Worm (Caenorhabditis elegans) whole organism, L1 larva: Measurements from ENCODE around the gene glr-4.
A peak's percentile ranks its signal among the peaks of the same experiment; 100 is the strongest.

Source experiments
- C16A3.4 ChIP-seq: fragments of 150-350 bp; optimal IDR thresholded peaks from 2 replicates; lab custom pipeline; 2014; ENCODE audit warnings: missing biosample characterization, missing genetic modification characterization
- F16B12.6 ChIP-seq: fragments of 150-350 bp; optimal IDR thresholded peaks from 2 replicates; lab custom pipeline; 2014; ENCODE audit warnings: missing biosample characterization, missing genetic modification characterization
- Y116A8C.19 ChIP-seq: sonication (generic microtip); optimal IDR thresholded peaks from 2 replicates; lab custom pipeline; 2016; ENCODE audit warnings: missing compliant biosample characterization, missing genetic modification characterization, borderline replicate concordance
- aha-1 ChIP-seq: fragments of 150-350 bp; optimal IDR thresholded peaks from 2 replicates; lab custom pipeline; 2014; ENCODE audit warnings: missing biosample characterization, missing genetic modification characterization
- blmp-1 ChIP-seq: fragments of 150-350 bp; optimal IDR thresholded peaks from 2 replicates; lab custom pipeline; 2014; ENCODE audit warnings: missing biosample characterization, missing genetic modification characterization
- ceh-8 ChIP-seq: fragments of 200-800 bp; sonication (Bioruptor generic); optimal IDR thresholded peaks from 2 replicates; lab custom pipeline; 2018; ENCODE audit warnings: mild to moderate bottlenecking, missing genetic modification characterization, moderate library complexity, missing compliant biosample characterization
- ceh-82 ChIP-seq, 3 experiments: fragments of 150-350 bp in 1 of 3; sonication (generic microtip) in 2 of 3; optimal IDR thresholded peaks; 2 replicates each; lab custom pipeline; 2014 to 2017; ENCODE audit warnings: missing biosample characterization in 3 of 3, missing genetic modification characterization in 3 of 3
- ceh-90 ChIP-seq: sonication (generic microtip); optimal IDR thresholded peaks from 2 replicates; lab custom pipeline; 2016; ENCODE audit warnings: missing genetic modification characterization, missing compliant biosample characterization
- dpl-1 ChIP-seq, 3 experiments: fragments of 150-350 bp in 2 of 3; sonication (generic microtip) in 1 of 3; optimal IDR thresholded peaks; 2 replicates each; lab custom pipeline; 2014 to 2017; ENCODE audit warnings: missing biosample characterization in 3 of 3, missing genetic modification characterization in 3 of 3, missing genetic modification reagents in 3 of 3
- efl-1 ChIP-seq, 4 experiments: fragments of 150-350 bp; optimal IDR thresholded peaks in 3 of 4; peaks in 1 of 4; 1 replicate in 1 of 4; 2 replicates in 3 of 4; lab custom pipeline; 2014; ENCODE audit warnings: missing biosample characterization in 2 of 4, missing genetic modification characterization in 2 of 4, missing genetic modification reagents in 2 of 4
- egl-27 ChIP-seq, 2 experiments: fragments of 150-350 bp in 1 of 2; sonication (generic microtip); optimal IDR thresholded peaks; 3 replicates each; lab custom pipeline; 2017 to 2018; ENCODE audit warnings: missing biosample characterization in 2 of 2, missing genetic modification characterization in 2 of 2, missing genetic modification reagents in 2 of 2
- elt-2 ChIP-seq: sonication (generic microtip); optimal IDR thresholded peaks from 2 replicates; lab custom pipeline; 2016; ENCODE audit warnings: missing genetic modification characterization, mild to moderate bottlenecking, inconsistent platforms, missing compliant biosample characterization, missing genetic modification reagents
- ets-5 ChIP-seq: fragments of 200-800 bp; sonication (Bioruptor generic); IDR thresholded peaks from 2 replicates; pipeline ENCODE4 v1.3.6; 2022; ENCODE audit warnings: missing genetic modification characterization, missing compliant biosample characterization
- fkh-8 ChIP-seq: sonication (generic microtip); optimal IDR thresholded peaks from 2 replicates; lab custom pipeline; 2016; ENCODE audit warnings: mild to moderate bottlenecking, missing genetic modification characterization, missing compliant biosample characterization
- fos-1 ChIP-seq: fragments of 150-350 bp; optimal IDR thresholded peaks from 2 replicates; lab custom pipeline; 2014; ENCODE audit warnings: missing biosample characterization, missing genetic modification characterization
- hlh-17 ChIP-seq: fragments of 200-800 bp; sonication (Bioruptor generic); optimal IDR thresholded peaks from 2 replicates; lab custom pipeline; 2018; ENCODE audit warnings: missing genetic modification characterization, mild to moderate bottlenecking, missing compliant biosample characterization, moderate library complexity, borderline replicate concordance
- hlh-4 ChIP-seq: sonication (generic microtip); optimal IDR thresholded peaks from 2 replicates; lab custom pipeline; 2016; ENCODE audit warnings: mild to moderate bottlenecking, missing genetic modification characterization, missing compliant biosample characterization
- hpl-2 ChIP-seq: fragments of 150-350 bp; optimal IDR thresholded peaks from 2 replicates; lab custom pipeline; 2014; ENCODE audit warnings: missing biosample characterization, missing genetic modification reagents, missing genetic modification characterization
- isw-1 ChIP-seq: fragments of 200-800 bp; sonication (Bioruptor generic); IDR thresholded peaks from 2 replicates; pipeline ENCODE4 v1.3.6; 2022; ENCODE audit warnings: missing genetic modification characterization, missing compliant biosample characterization
- lin-13 ChIP-seq: fragments of 150-350 bp; optimal IDR thresholded peaks from 2 replicates; lab custom pipeline; 2014; ENCODE audit warnings: missing biosample characterization, missing genetic modification reagents, missing genetic modification characterization
- lin-14 ChIP-seq: fragments of 200-800 bp; sonication (Bioruptor generic); optimal IDR thresholded peaks from 2 replicates; lab custom pipeline; 2018; ENCODE audit warnings: mild to moderate bottlenecking, missing genetic modification characterization, moderate library complexity, missing compliant biosample characterization
- lin-15B ChIP-seq: fragments of 150-350 bp; sonication (generic microtip); optimal IDR thresholded peaks from 3 replicates; lab custom pipeline; 2014; ENCODE audit warnings: missing biosample characterization, missing genetic modification characterization
- lin-35 ChIP-seq, 2 experiments: fragments of 150-350 bp; optimal IDR thresholded peaks; 2 replicates each; lab custom pipeline; 2014; ENCODE audit warnings: missing biosample characterization in 2 of 2, missing genetic modification characterization in 2 of 2, missing genetic modification reagents in 2 of 2
- lir-3 ChIP-seq: sonication (generic microtip); optimal IDR thresholded peaks from 2 replicates; lab custom pipeline; 2016; ENCODE audit warnings: mild to moderate bottlenecking, missing genetic modification characterization, moderate library complexity, missing compliant biosample characterization; ENCODE audit not compliant: poor library complexity
- lsy-2 ChIP-seq, 2 experiments: fragments of 150-350 bp; optimal IDR thresholded peaks; 2 replicates each; lab custom pipeline; 2014; ENCODE audit warnings: missing biosample characterization in 2 of 2, missing genetic modification characterization in 2 of 2
- nhr-19 ChIP-seq: fragments of 200-800 bp; sonication (Bioruptor generic); conservative IDR thresholded peaks from 2 replicates; pipeline ENCODE4 v1.3.6; 2022; ENCODE audit warnings: missing genetic modification characterization, missing compliant biosample characterization
- nhr-20 ChIP-seq: sonication (generic microtip); optimal IDR thresholded peaks from 2 replicates; lab custom pipeline; 2016; ENCODE audit warnings: mild to moderate bottlenecking, missing genetic modification characterization, missing compliant biosample characterization
- nhr-47 ChIP-seq: sonication (generic microtip); optimal IDR thresholded peaks from 2 replicates; lab custom pipeline; 2016; ENCODE audit warnings: mild to moderate bottlenecking, missing genetic modification characterization, moderate library complexity, missing compliant biosample characterization
- nhr-71 ChIP-seq: sonication (generic microtip); optimal IDR thresholded peaks from 2 replicates; lab custom pipeline; 2016; ENCODE audit warnings: mild to moderate bottlenecking, missing genetic modification characterization, moderate library complexity, missing compliant biosample characterization
- nhr-90 ChIP-seq: sonication (generic microtip); optimal IDR thresholded peaks from 2 replicates; lab custom pipeline; 2016; ENCODE audit warnings: mild to moderate bottlenecking, missing genetic modification characterization, missing compliant biosample characterization; ENCODE audit not compliant: poor library complexity
- pag-3 ChIP-seq: sonication (generic microtip); optimal IDR thresholded peaks from 2 replicates; lab custom pipeline; 2017; ENCODE audit warnings: missing genetic modification characterization, mild to moderate bottlenecking, missing compliant biosample characterization, antibody characterized with exemption, borderline replicate concordance; ENCODE audit not compliant: insufficient read depth
- pax-3 ChIP-seq: fragments of 200-800 bp; sonication (Bioruptor generic); optimal IDR thresholded peaks from 2 replicates; lab custom pipeline; 2018; ENCODE audit warnings: mild to moderate bottlenecking, missing genetic modification characterization, moderate library complexity, missing compliant biosample characterization
- rnt-1 ChIP-seq: sonication (generic microtip); optimal IDR thresholded peaks from 2 replicates; lab custom pipeline; 2016; ENCODE audit warnings: mild to moderate bottlenecking, missing genetic modification characterization, moderate library complexity, missing compliant biosample characterization
- snpc-4 ChIP-seq: fragments of 150-350 bp; optimal IDR thresholded peaks from 2 replicates; lab custom pipeline; 2014; ENCODE audit warnings: missing biosample characterization, missing genetic modification characterization
- snu-23 ChIP-seq: sonication (generic microtip); optimal IDR thresholded peaks from 2 replicates; lab custom pipeline; 2016; ENCODE audit warnings: missing genetic modification characterization, missing compliant biosample characterization
- sup-37 ChIP-seq: fragments of 200-800 bp; sonication (Bioruptor generic); optimal IDR thresholded peaks from 2 replicates; lab custom pipeline; 2018; ENCODE audit warnings: mild to moderate bottlenecking, missing genetic modification characterization, missing compliant biosample characterization
- unc-62 ChIP-seq: fragments of 150-350 bp; optimal IDR thresholded peaks from 2 replicates; lab custom pipeline; 2014; ENCODE audit warnings: missing biosample characterization, missing genetic modification reagents, missing genetic modification characterization
- unc-86 ChIP-seq: sonication (generic microtip); optimal IDR thresholded peaks from 2 replicates; lab custom pipeline; 2016; ENCODE audit warnings: missing genetic modification characterization, missing compliant biosample characterization
- xbp-1 ChIP-seq: sonication (generic microtip); optimal IDR thresholded peaks from 2 replicates; lab custom pipeline; 2016; ENCODE audit warnings: missing genetic modification characterization, missing compliant biosample characterization

The glr-4 gene

DNA sequence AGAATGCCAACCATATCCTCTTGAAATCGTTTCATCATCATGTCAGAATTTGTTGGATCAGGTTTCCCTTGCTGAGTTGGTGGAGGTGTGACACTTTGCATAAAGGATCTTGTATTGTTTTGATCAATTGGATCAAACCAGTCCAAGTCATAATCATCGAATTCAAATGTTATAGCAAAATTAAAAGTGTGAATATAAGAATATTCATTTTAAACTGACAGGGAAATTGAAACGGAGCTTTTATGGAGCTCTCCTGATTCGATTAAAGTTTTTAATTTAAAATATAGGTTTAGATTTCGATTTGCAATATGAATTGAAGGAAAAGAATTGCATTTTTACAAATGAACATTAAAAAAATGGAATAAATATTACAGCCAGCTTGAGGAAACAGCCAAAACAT is 30.6 kb downstream of the glr-4 start, which contains the start of gene B0228.9:
Gene B0228.9, minus strand, starts transcription at position 101 of the 400 bp plus-strand sequence.
- no peak for TF ChIP-seq F16B12.6
- TF ChIP-seq nhr-90 (tag; lab: Kevin White, UChicago) = no peak
- TF ChIP-seq aha-1 (tag; lab: Kevin White, UChicago) = no peak
- TF ChIP-seq pax-3 (tag; lab: Kevin White, UChicago) = no peak
- TF ChIP-seq snpc-4 (tag; lab: Kevin White, UChicago) = no peak
- TF ChIP-seq lin-15B (tag; lab: Kevin White, UChicago) = no peak
- TF ChIP-seq nhr-19 = no peak
- no peak for TF ChIP-seq egl-27 (tag; optimal IDR thresholded peaks at IDR 0.05; lab: Kevin White, UChicago)
- TF ChIP-seq rnt-1 (tag; lab: Kevin White, UChicago) = no peak

DNA sequence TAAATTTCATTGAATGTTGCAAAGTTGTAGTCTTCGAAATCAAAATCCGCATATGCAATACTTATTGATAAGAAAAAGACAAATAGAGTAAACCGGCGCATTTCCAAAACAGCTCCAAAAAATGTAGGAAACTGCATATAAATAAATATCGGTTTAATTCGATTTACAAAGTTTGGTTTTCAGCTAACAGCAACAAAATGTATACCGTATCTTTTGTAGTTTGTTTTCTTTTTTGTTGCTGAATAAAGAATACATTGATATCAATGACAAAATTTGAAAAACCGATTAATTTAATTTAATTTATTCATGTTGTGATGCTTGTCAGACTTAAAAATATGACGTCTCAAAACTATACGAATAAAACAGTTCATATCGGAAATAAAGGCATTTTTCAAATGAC is 32.7 kb downstream of the glr-4 start, which contains the start of gene B0228.8:
Gene B0228.8, minus strand, starts transcription at position 101 of the 400 bp plus-strand sequence.
- no peak for TF ChIP-seq pag-3 (tag; lab: Kevin White, UChicago)
- no peak for TF ChIP-seq hlh-4 (tag; lab: Kevin White, UChicago)
- TF ChIP-seq ceh-90 (tag; lab: Kevin White, UChicago) = no peak
- TF ChIP-seq ets-5 (GFP tag; lab: Robert Waterston, UW) = no peak
- TF ChIP-seq nhr-20 (tag; lab: Kevin White, UChicago) = no peak
- no peak for TF ChIP-seq fos-1 (tag; lab: Kevin White, UChicago)
- no peak for TF ChIP-seq Y116A8C.19 (tag; lab: Kevin White, UChicago)
- no peak for TF ChIP-seq blmp-1
- no peak for TF ChIP-seq unc-86 (tag; lab: Kevin White, UChicago)
- TF ChIP-seq isw-1 (GFP tag; lab: Robert Waterston, UW) = no peak
- TF ChIP-seq C16A3.4 = no peak
- no peak for TF ChIP-seq hlh-17 (GFP tag; lab: Kevin White, UChicago)
- TF ChIP-seq hpl-2 = no peak
- no peak for TF ChIP-seq ceh-82 (tag; optimal IDR thresholded peaks at IDR 0.05; lab: Kevin White, UChicago)
- TF ChIP-seq rnt-1 (tag; lab: Kevin White, UChicago) = no peak
- TF ChIP-seq lir-3 (tag; lab: Kevin White, UChicago) = no peak
- no peak for TF ChIP-seq fkh-8 (tag; lab: Kevin White, UChicago)
- no peak for TF ChIP-seq lin-13 (GFP tag; lab: Kevin White, UChicago)

DNA sequence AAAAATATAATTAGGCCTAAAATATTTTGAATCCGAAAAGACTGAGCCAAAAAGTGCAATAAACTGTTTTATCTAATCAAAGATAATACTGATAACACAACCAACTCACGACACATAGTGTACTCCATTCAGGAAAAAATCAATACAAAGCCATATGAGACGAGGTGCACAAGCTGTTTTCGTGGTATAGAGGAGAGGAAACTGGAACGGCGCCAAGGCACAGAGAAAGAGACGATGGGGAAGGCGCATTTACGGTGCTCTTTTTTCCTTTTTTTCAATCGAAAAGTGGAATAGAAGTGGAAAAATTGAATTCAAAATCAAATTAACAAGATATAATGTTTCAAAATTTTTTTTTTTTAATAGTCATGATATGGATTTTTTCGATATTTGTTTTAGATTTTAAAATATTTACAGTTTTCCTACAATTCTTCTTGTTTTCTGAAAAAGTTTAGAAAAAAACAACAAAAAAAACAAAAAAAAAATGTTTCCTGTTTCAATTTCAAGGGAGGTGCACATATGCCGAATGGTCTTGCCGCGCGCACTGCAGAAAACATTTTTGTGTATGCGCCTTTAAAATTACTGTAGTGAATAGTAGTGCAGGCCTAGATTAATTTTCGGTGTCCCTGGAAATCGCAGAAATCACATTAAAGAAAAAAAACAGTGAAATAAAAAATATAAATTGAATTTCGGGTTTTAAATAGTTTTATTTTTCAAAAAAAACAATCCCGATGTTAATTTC is 35.6 kb downstream of the glr-4 start, which contains the start of gene B0228.7:
Gene B0228.7, minus strand, starts transcription at position 627 of the 739 bp plus-strand sequence.
- peak; percentile 14 for TF ChIP-seq ceh-8
- TF ChIP-seq xbp-1 (tag; lab: Kevin White, UChicago) = peak; percentile 9
- TF ChIP-seq sup-37 (GFP tag; lab: Kevin White, UChicago) = no peak
- peak; percentile 25 for TF ChIP-seq unc-86 (tag; lab: Kevin White, UChicago)
- no peak for TF ChIP-seq snpc-4 (tag; lab: Kevin White, UChicago)
- peak in 1 of 3 experiments; percentile 18 for TF ChIP-seq dpl-1 (GFP tag; optimal IDR thresholded peaks at IDR 0.05; lab: Kevin White, UChicago)
- peak; percentile 16 for TF ChIP-seq C16A3.4
- TF ChIP-seq lsy-2 (tag; optimal IDR thresholded peaks at IDR 0.05; lab: Kevin White, UChicago) = peak in 1 of 2 experiments; percentile 65
- TF ChIP-seq lin-35 (GFP tag; optimal IDR thresholded peaks at IDR 0.05; lab: Kevin White, UChicago) = peak in 1 of 2 experiments; percentile 9
- peak; percentile 37 for TF ChIP-seq lin-14 (GFP tag; lab: Kevin White, UChicago)
- no peak for TF ChIP-seq unc-62
- TF ChIP-seq elt-2 (tag; lab: Kevin White, UChicago) = peak; percentile 40
- peak; percentile 50 to 61 for TF ChIP-seq efl-1 (optimal IDR thresholded peaks at IDR 0.05; lab: Kevin White, UChicago)
- TF ChIP-seq efl-1 (GFP tag; optimal IDR thresholded peaks at IDR 0.05 in 1 of 2; lab: Kevin White, UChicago) = peak in 1 of 2 experiments; percentile 93
- peak; percentile 24 for TF ChIP-seq fkh-8 (tag; lab: Kevin White, UChicago)
- no peak for TF ChIP-seq lin-13 (GFP tag; lab: Kevin White, UChicago)
- no peak for TF ChIP-seq hlh-17 (GFP tag; lab: Kevin White, UChicago)
- TF ChIP-seq snu-23 (GFP tag; lab: Kevin White, UChicago) = peak; percentile 11
- TF ChIP-seq nhr-47 = peak; percentile 29
- peak; percentile 32 for TF ChIP-seq rnt-1 (tag; lab: Kevin White, UChicago)
- TF ChIP-seq nhr-71 = peak; percentile 28
